Fruit fly (Drosophila melanogaster): ENCODE data around the gene CG31988.
A peak's percentile ranks its signal among the peaks of the same experiment; 100 is the strongest.

CG31988 gene

DNA sequence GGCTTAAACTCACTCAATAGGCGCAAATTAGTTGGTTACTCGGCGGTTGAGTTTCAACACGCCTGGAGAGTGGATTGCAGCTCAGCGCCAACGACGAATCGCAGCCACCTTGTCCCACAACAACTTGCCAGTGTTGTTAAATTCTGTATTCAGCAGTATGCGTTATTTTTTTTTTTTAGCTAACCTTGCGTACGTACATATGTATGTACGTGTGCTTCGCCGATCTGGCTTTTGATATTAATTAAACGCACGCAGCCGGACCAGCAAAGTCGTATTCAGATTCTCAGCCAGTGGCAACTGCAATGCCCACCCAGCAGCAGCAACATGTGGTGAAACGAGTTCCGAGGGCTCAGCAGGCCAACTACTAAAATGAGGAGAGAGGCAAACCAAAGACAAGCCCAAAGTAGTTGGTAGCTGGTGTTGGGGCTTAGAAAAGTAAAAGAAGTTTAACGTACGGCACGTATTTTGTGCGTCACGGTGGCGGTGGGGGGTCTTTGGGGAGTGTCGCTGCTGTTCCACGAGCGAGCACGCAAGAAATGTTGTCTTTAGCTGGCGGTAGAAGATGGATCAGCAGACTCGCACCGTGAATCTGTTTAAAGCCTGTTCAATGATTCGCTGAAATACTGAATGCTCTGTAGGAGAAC is 42.6 kb upstream of the CG31988 start:
- TF ChIP-seq CG6792 (GFP tag; optimal IDR thresholded peaks at IDR 0.05) (no peak), CG6163 (GFP tag; IDR thresholded peaks at IDR 0.05) (peak; percentile 42; the same call in 2 of the 3 replicates), Smox (GFP tag; optimal IDR thresholded peaks at IDR 0.05) (no peak), CG1621 (tag; optimal IDR thresholded peaks at IDR 0.05) (peak; percentile 37), Sox102F (GFP tag; optimal IDR thresholded peaks at IDR 0.05) (no peak), eg (GFP tag; IDR thresholded peaks at IDR 0.05) (no peak), CG8119 (GFP tag; IDR thresholded peaks at IDR 0.05) (0 out of 3 replicates have a peak, but pooled peaks have one; percentile 16), esn (GFP tag; optimal IDR thresholded peaks at IDR 0.05) (no peak), spab (GFP tag; optimal IDR thresholded peaks at IDR 0.05) (no peak), CG6276 (GFP tag; optimal IDR thresholded peaks at IDR 0.05) (no peak), Eip75B (GFP tag; optimal IDR thresholded peaks at IDR 0.05) (peak; percentile 21), CG3032 (tag; optimal IDR thresholded peaks at IDR 0.05) (no peak), CG3919 (GFP tag; optimal IDR thresholded peaks at IDR 0.05) (peak; percentile 31), ss (GFP tag; optimal IDR thresholded peaks at IDR 0.05) (peak in 1 of 2 experiments; percentile 85), Eip78C (GFP tag) (peak; percentile 43), CG15336 (GFP tag; IDR thresholded peaks at IDR 0.05) (0 out of 2 replicates have a peak, but pooled peaks have one; percentile 17)

DNA sequence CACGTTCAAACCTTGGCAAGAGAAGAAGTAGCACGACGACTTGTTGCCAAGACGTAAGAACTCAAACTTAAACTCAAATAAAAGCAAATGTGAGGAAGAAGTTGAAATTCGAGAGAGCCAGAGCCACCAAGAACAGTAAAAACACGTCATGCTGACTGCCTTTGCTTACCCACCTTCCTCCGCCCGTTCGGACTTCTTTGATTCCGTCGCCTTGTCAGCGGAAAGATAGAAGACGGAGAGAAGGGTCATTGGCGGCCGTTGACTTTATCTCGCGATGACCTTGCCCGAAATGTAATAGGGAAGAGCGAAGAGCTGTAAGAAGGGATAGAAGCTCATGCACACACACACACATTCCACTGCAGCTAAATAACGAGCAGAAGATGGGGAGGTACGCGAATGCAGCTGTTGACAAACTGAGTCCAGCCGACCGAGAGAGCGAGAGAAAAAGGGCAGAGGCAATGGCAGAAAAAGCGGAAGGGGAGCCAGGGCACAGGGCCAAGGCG is 41.4 kb upstream of the CG31988 start:
- TF ChIP-seq eg (GFP tag; IDR thresholded peaks at IDR 0.05), result no peak
- peak; percentile 64 for TF ChIP-seq Eip75B (GFP tag; optimal IDR thresholded peaks at IDR 0.05)
- no peak for TF ChIP-seq cyc (GFP tag; optimal IDR thresholded peaks at IDR 0.05)
- no peak for TF ChIP-seq CG11902 (GFP tag; optimal IDR thresholded peaks at IDR 0.05)
- peak; percentile 97 for TF ChIP-seq svp (GFP tag)
- no peak for TF ChIP-seq CG4318 (GFP tag; optimal IDR thresholded peaks at IDR 0.05)
- no peak for TF ChIP-seq lz (GFP tag; optimal IDR thresholded peaks at IDR 0.05)
- TF ChIP-seq topi (GFP tag; optimal IDR thresholded peaks at IDR 0.05), result no peak
- TF ChIP-seq vri (GFP tag; optimal IDR thresholded peaks at IDR 0.05), result peak; percentile 20
- TF ChIP-seq Gug (GFP tag; IDR thresholded peaks at IDR 0.05), result no peak
- TF ChIP-seq acj6 (GFP tag; optimal IDR thresholded peaks at IDR 0.05), result no peak
- TF ChIP-seq dac (GFP tag; optimal IDR thresholded peaks at IDR 0.05), result no peak
- TF ChIP-seq Blimp-1 (GFP tag; optimal IDR thresholded peaks at IDR 0.05), result no peak
- no peak for TF ChIP-seq CG31627 (GFP tag; optimal IDR thresholded peaks at IDR 0.05)
- TF ChIP-seq CG11762 (GFP tag; optimal IDR thresholded peaks at IDR 0.05; ENCODE audit: insufficient read depth), result no peak
- no peak for TF ChIP-seq CG16779 (tag; optimal IDR thresholded peaks at IDR 0.05)
- no peak for TF ChIP-seq OdsH (GFP tag; optimal IDR thresholded peaks at IDR 0.05)
- TF ChIP-seq CG6163 (GFP tag; IDR thresholded peaks at IDR 0.05), result no peak; the same call in 2 of the 3 replicates
- no peak for TF ChIP-seq esn (GFP tag; optimal IDR thresholded peaks at IDR 0.05)
- TF ChIP-seq Sox15 (GFP tag; optimal IDR thresholded peaks at IDR 0.05), result no peak
- TF ChIP-seq CG3032 (tag; optimal IDR thresholded peaks at IDR 0.05), result no peak
- TF ChIP-seq Sox14 (GFP tag; optimal IDR thresholded peaks at IDR 0.05), result peak; percentile 37
- TF ChIP-seq Sox102F (GFP tag; optimal IDR thresholded peaks at IDR 0.05), result no peak
- TF ChIP-seq CG10669 (GFP tag; optimal IDR thresholded peaks at IDR 0.05), result no peak
- TF ChIP-seq Eip93F (GFP tag; optimal IDR thresholded peaks at IDR 0.05), result no peak
- no peak for TF ChIP-seq net (GFP tag; optimal IDR thresholded peaks at IDR 0.05)
- TF ChIP-seq Ets96B (tag; optimal IDR thresholded peaks at IDR 0.05), result no peak
- TF ChIP-seq Ets21C (GFP tag; optimal IDR thresholded peaks at IDR 0.05), result no peak
- TF ChIP-seq achi (GFP tag; optimal IDR thresholded peaks at IDR 0.05), result no peak
- TF ChIP-seq salr (GFP tag; optimal IDR thresholded peaks at IDR 0.05), result no peak
- no peak for TF ChIP-seq fkh (GFP tag; optimal IDR thresholded peaks at IDR 0.05)
- TF ChIP-seq Eip78C (GFP tag), result peak; percentile 69
- TF ChIP-seq ss (GFP tag; optimal IDR thresholded peaks at IDR 0.05), result peak in 1 of 2 experiments; percentile 39
- no peak for TF ChIP-seq dsx (GFP tag; optimal IDR thresholded peaks at IDR 0.05; ENCODE audit: poor library complexity, severe bottlenecking)
- no peak for TF ChIP-seq Hr38 (GFP tag; optimal IDR thresholded peaks at IDR 0.05)
- TF ChIP-seq fd59A (GFP tag; optimal IDR thresholded peaks at IDR 0.05), result no peak
- TF ChIP-seq CG6854 (GFP tag; optimal IDR thresholded peaks at IDR 0.05), result peak; percentile 62
- TF ChIP-seq Hr4 (GFP tag; optimal IDR thresholded peaks at IDR 0.05), result no peak
- TF ChIP-seq CG6808 (GFP tag; optimal IDR thresholded peaks at IDR 0.05), result no peak
- TF ChIP-seq CG3919 (GFP tag; optimal IDR thresholded peaks at IDR 0.05), result no peak
- no peak for TF ChIP-seq spab (GFP tag; optimal IDR thresholded peaks at IDR 0.05)
